Worm (Caenorhabditis elegans) whole organism, L2 larva: ENCODE measurements around the gene Y81G3A.4.

Experiments used
- R02D3.7 ChIP-seq: fragments of 150-350 bp; optimal IDR thresholded peaks from 2 replicates; lab custom pipeline; 2014; ENCODE audit warnings: missing biosample characterization, missing genetic modification characterization
- ZK546.5 ChIP-seq: sonication (generic microtip); optimal IDR thresholded peaks from 2 replicates; lab custom pipeline; 2017; ENCODE audit warnings: missing biosample characterization, missing genetic modification characterization
- egl-27 ChIP-seq: sonication (generic microtip); optimal IDR thresholded peaks from 3 replicates; lab custom pipeline; 2017; ENCODE audit warnings: missing biosample characterization, missing genetic modification reagents, missing genetic modification characterization
- lin-13 ChIP-seq: fragments of 150-350 bp; optimal IDR thresholded peaks from 2 replicates; lab custom pipeline; 2014; ENCODE audit warnings: missing biosample characterization, missing genetic modification reagents, missing genetic modification characterization
- nhr-11 ChIP-seq: fragments of 150-350 bp; optimal IDR thresholded peaks from 2 replicates; lab custom pipeline; 2014; ENCODE audit warnings: missing biosample characterization, missing genetic modification characterization
- nhr-23 ChIP-seq: fragments of 150-350 bp; optimal IDR thresholded peaks from 2 replicates; lab custom pipeline; 2014; ENCODE audit warnings: missing biosample characterization, missing genetic modification reagents, missing genetic modification characterization
- zag-1 ChIP-seq: fragments of 150-350 bp; optimal IDR thresholded peaks from 2 replicates; lab custom pipeline; 2014; ENCODE audit warnings: missing biosample characterization, missing genetic modification characterization

ce11 chrII:13085951-13086350 lies 5.3 kb upstream of the Y81G3A.4 start:
- TF ChIP-seq egl-27 (tag; lab: Kevin White, UChicago) (no peak), ZK546.5 (tag; lab: Kevin White, UChicago) (no peak), nhr-23 (no peak), nhr-11 (tag; lab: Kevin White, UChicago) (no peak), zag-1 (tag; lab: Kevin White, UChicago) (no peak), R02D3.7 (tag; lab: Kevin White, UChicago) (no peak), lin-13 (GFP tag; lab: Kevin White, UChicago) (no peak)
